Fruit fly (Drosophila melanogaster): ENCODE results near the gene CG18558.

- TF ChIP-seq CTCF (optimal IDR thresholded peaks at IDR 0.05) (no peak), CG8478 (optimal IDR thresholded peaks at IDR 0.05) (no peak)
Observed at dm6 chr2L:2847112-2847682, 2.9 kb upstream of the CG18558 start, which contains the start of the genes CG3117 and CG2983.

Data from S2 (cell line).